Fruit fly (Drosophila melanogaster) whole organism, embryonic: ENCODE measurements around the gene CG17029.

ENCODE experiments used
- Atf6 ChIP-seq: fragments of 200-800 bp; sonication (Bioruptor generic); IDR thresholded peaks from 2 replicates; pipeline ENCODE4 v1.3.6; 2022; ENCODE audit warnings: missing biosample characterization, missing genetic modification characterization
- BtbVII ChIP-seq: fragments of 200-800 bp; sonication (Bioruptor generic); optimal IDR thresholded peaks from 3 replicates; lab custom pipeline; 2017; ENCODE audit warnings: missing biosample characterization, mild to moderate bottlenecking, missing genetic modification characterization
- CG14050 ChIP-seq: fragments of 200-800 bp; sonication (Bioruptor generic); IDR thresholded peaks from 3 replicates; pipeline ENCODE4 v1.3.6; 2022; ENCODE audit warnings: missing biosample characterization, missing genetic modification characterization
- CG14441 ChIP-seq: fragments of 200-800 bp; sonication (Bioruptor generic); IDR thresholded peaks from 2 replicates; pipeline ENCODE4 v1.3.6; 2022; ENCODE audit warnings: missing biosample characterization, missing genetic modification characterization
- CG15269 ChIP-seq: fragments of 200-800 bp; sonication (Bioruptor generic); optimal IDR thresholded peaks from 2 replicates; lab custom pipeline; 2018; ENCODE audit warnings: missing biosample characterization, mild to moderate bottlenecking, missing genetic modification characterization, moderate library complexity
- CG16779 ChIP-seq: fragments of 200-800 bp; sonication (Bioruptor generic); IDR thresholded peaks from 2 replicates; pipeline ENCODE4 v1.3.6; 2022; ENCODE audit warnings: missing biosample characterization, missing genetic modification characterization
- CG16813 ChIP-seq: fragments of 200-800 bp; sonication (Bioruptor generic); IDR thresholded peaks from 3 replicates; pipeline ENCODE4 v1.3.6; 2022; ENCODE audit warnings: missing biosample characterization, missing genetic modification characterization; ENCODE audit not compliant: partially characterized antibody
- CG18011 ChIP-seq: fragments of 200-800 bp; sonication (Bioruptor generic); optimal IDR thresholded peaks from 2 replicates; lab custom pipeline; 2017; ENCODE audit warnings: missing biosample characterization, missing genetic modification characterization, mild to moderate bottlenecking, moderate library complexity, missing genotype
- CG2129 ChIP-seq: fragments of 200-800 bp; sonication (Bioruptor generic); IDR thresholded peaks from 2 replicates; pipeline ENCODE4 v1.3.6; 2022; ENCODE audit warnings: missing biosample characterization, missing genetic modification characterization; ENCODE audit not compliant: partially characterized antibody
- CG2202 ChIP-seq: fragments of 200-800 bp; sonication (Bioruptor generic); optimal IDR thresholded peaks from 2 replicates; lab custom pipeline; 2018; ENCODE audit warnings: missing biosample characterization, mild to moderate bottlenecking, missing genetic modification characterization
- CG31388 ChIP-seq: fragments of 200-800 bp; sonication (Bioruptor generic); optimal IDR thresholded peaks from 2 replicates; lab custom pipeline; 2016; ENCODE audit warnings: missing biosample characterization, missing genetic modification characterization
- CG3847 ChIP-seq: fragments of 200-800 bp; sonication (Bioruptor generic); IDR thresholded peaks from 2 replicates; pipeline ENCODE4 v1.3.6; 2022; ENCODE audit warnings: missing biosample characterization, missing genetic modification characterization
- CG4404 ChIP-seq: fragments of 200-800 bp; sonication (Bioruptor generic); IDR thresholded peaks from 2 replicates; pipeline ENCODE4 v1.3.6; 2022; ENCODE audit warnings: missing biosample characterization, missing genetic modification characterization
- CG6254 ChIP-seq: fragments of 200-800 bp; sonication (Bioruptor generic); optimal IDR thresholded peaks from 3 replicates; lab custom pipeline; 2017; ENCODE audit warnings: mild to moderate bottlenecking, missing biosample characterization, missing genetic modification reagents, missing genetic modification characterization
- CG6689 ChIP-seq: fragments of 200-800 bp; sonication (Bioruptor generic); IDR thresholded peaks from 2 replicates; pipeline ENCODE4 v1.3.6; 2022; ENCODE audit warnings: missing biosample characterization, missing genetic modification characterization
- CG7271 ChIP-seq: fragments of 200-800 bp; sonication (Bioruptor generic); optimal IDR thresholded peaks from 2 replicates; lab custom pipeline; 2018; ENCODE audit warnings: missing biosample characterization, mild to moderate bottlenecking, missing genetic modification characterization, moderate library complexity
- CG7839 ChIP-seq: fragments of 200-800 bp; sonication (Bioruptor generic); optimal IDR thresholded peaks from 3 replicates; lab custom pipeline; 2018; ENCODE audit warnings: missing biosample characterization, mild to moderate bottlenecking, missing genetic modification characterization, moderate library complexity
- CG9817 ChIP-seq: fragments of 200-800 bp; sonication (Bioruptor generic); optimal IDR thresholded peaks from 2 replicates; lab custom pipeline; 2018; ENCODE audit warnings: missing biosample characterization, mild to moderate bottlenecking, missing genetic modification characterization, moderate library complexity
- CG9876 ChIP-seq: fragments of 200-800 bp; sonication (Bioruptor generic); optimal IDR thresholded peaks from 2 replicates; lab custom pipeline; 2016; ENCODE audit warnings: missing biosample characterization, missing genetic modification characterization
- Ets65A ChIP-seq: fragments of 200-800 bp; sonication (Bioruptor generic); peaks from one replicate; lab custom pipeline; 2016; ENCODE audit warnings: missing biosample characterization, missing genetic modification characterization
- Fer1 ChIP-seq: fragments of 200-800 bp; sonication (Bioruptor generic); optimal IDR thresholded peaks from 2 replicates; lab custom pipeline; 2017; ENCODE audit warnings: missing biosample characterization, mild to moderate bottlenecking, missing genetic modification characterization
- HLHmδ ChIP-seq: fragments of 200-800 bp; sonication (Bioruptor generic); optimal IDR thresholded peaks from 2 replicates; lab custom pipeline; 2018; ENCODE audit warnings: missing biosample characterization, mild to moderate bottlenecking, missing genetic modification characterization, moderate library complexity
- MBD-R2 ChIP-seq: fragments of 200-800 bp; sonication (Bioruptor generic); IDR thresholded peaks from 2 replicates; pipeline ENCODE4 v1.3.6; 2022; ENCODE audit warnings: missing biosample characterization, missing genetic modification characterization
- Nf-YA ChIP-seq: fragments of 200-800 bp; sonication (Bioruptor generic); IDR thresholded peaks from 2 replicates; pipeline ENCODE4 v1.3.6; 2022; ENCODE audit warnings: missing biosample characterization, missing genetic modification characterization
- NfI ChIP-seq: fragments of 200-800 bp; sonication (Bioruptor generic); optimal IDR thresholded peaks from 3 replicates; lab custom pipeline; 2018; ENCODE audit warnings: missing biosample characterization, mild to moderate bottlenecking, missing genetic modification characterization, moderate library complexity
- Optix ChIP-seq: fragments of 200-800 bp; sonication (Bioruptor generic); IDR thresholded peaks from 3 replicates; pipeline ENCODE4 v1.3.6; 2022; ENCODE audit warnings: missing biosample characterization, missing genetic modification characterization
- Scr ChIP-seq: fragments of 200-800 bp; sonication (Bioruptor generic); IDR thresholded peaks from 2 replicates; pipeline ENCODE4 v1.3.6; 2022; ENCODE audit warnings: missing biosample characterization, missing genetic modification characterization; ENCODE audit not compliant: partially characterized antibody
- Side ChIP-seq: fragments of 200-800 bp; sonication (Bioruptor generic); optimal IDR thresholded peaks from 2 replicates; lab custom pipeline; 2016; ENCODE audit warnings: missing biosample characterization, missing genetic modification characterization
- Ssrp ChIP-seq: fragments of 200-800 bp; sonication (Bioruptor generic); optimal IDR thresholded peaks from 2 replicates; lab custom pipeline; 2018; ENCODE audit warnings: missing biosample characterization, mild to moderate bottlenecking, missing genetic modification characterization, moderate library complexity
- Xrp1 ChIP-seq: fragments of 200-800 bp; sonication (Bioruptor generic); IDR thresholded peaks from 2 replicates; pipeline ENCODE4 v1.3.6; 2022; ENCODE audit warnings: missing biosample characterization, missing genetic modification characterization
- bcd ChIP-seq: fragments of 200-800 bp; sonication (Bioruptor generic); optimal IDR thresholded peaks from 2 replicates; lab custom pipeline; 2017; ENCODE audit warnings: missing biosample characterization, mild to moderate bottlenecking, missing genetic modification characterization
- cato ChIP-seq: fragments of 200-800 bp; sonication (Bioruptor generic); optimal IDR thresholded peaks from 2 replicates; lab custom pipeline; 2016; ENCODE audit warnings: missing biosample characterization, missing genetic modification characterization, borderline replicate concordance
- ems ChIP-seq: fragments of 200-800 bp; sonication (Bioruptor generic); optimal IDR thresholded peaks from 3 replicates; lab custom pipeline; 2016; ENCODE audit warnings: missing biosample characterization, missing genetic modification characterization
- exex ChIP-seq: fragments of 200-800 bp; sonication (Bioruptor generic); optimal IDR thresholded peaks from 4 replicates; lab custom pipeline; 2018; ENCODE audit warnings: missing biosample characterization, mild to moderate bottlenecking, missing genetic modification characterization, moderate library complexity
- gem ChIP-seq: fragments of 200-800 bp; sonication (Bioruptor generic); optimal IDR thresholded peaks from 2 replicates; lab custom pipeline; 2019; ENCODE audit warnings: missing biosample characterization, mild to moderate bottlenecking, missing genetic modification characterization, moderate library complexity
- gfzf ChIP-seq: fragments of 200-800 bp; sonication (Bioruptor generic); optimal IDR thresholded peaks from 2 replicates; lab custom pipeline; 2016; ENCODE audit warnings: missing biosample characterization, mild to moderate bottlenecking, missing genetic modification characterization, moderate library complexity
- ham ChIP-seq: fragments of 200-800 bp; sonication (Bioruptor generic); IDR thresholded peaks from 2 replicates; pipeline ENCODE4 v1.3.6; 2022; ENCODE audit warnings: missing biosample characterization, missing genetic modification characterization
- knrl ChIP-seq: fragments of 200-800 bp; sonication (Bioruptor generic); IDR thresholded peaks from 3 replicates; pipeline ENCODE4 v1.3.6; 2022; ENCODE audit warnings: missing biosample characterization, missing genetic modification characterization; ENCODE audit not compliant: partially characterized antibody
- lilli ChIP-seq: fragments of 200-800 bp; sonication (Bioruptor generic); optimal IDR thresholded peaks from 3 replicates; lab custom pipeline; 2016; ENCODE audit warnings: missing biosample characterization, missing genetic modification characterization
- mam ChIP-seq: fragments of 200-800 bp; sonication (Bioruptor generic); optimal IDR thresholded peaks from 3 replicates; lab custom pipeline; 2016; ENCODE audit warnings: missing biosample characterization, missing genetic modification characterization
- nau ChIP-seq: fragments of 200-800 bp; sonication (Bioruptor generic); optimal IDR thresholded peaks from 3 replicates; lab custom pipeline; 2017; ENCODE audit warnings: missing biosample characterization, mild to moderate bottlenecking, missing genetic modification characterization, missing genetic modification reagents
- org-1 ChIP-seq: fragments of 200-800 bp; sonication (Bioruptor generic); optimal IDR thresholded peaks from 2 replicates; lab custom pipeline; 2017; ENCODE audit warnings: missing biosample characterization, missing genetic modification characterization
- pan ChIP-seq, 4 experiments: fragments of >200 bp in 3 of 4; fragments of 200-800 bp in 1 of 4; sonication (Bioruptor generic) in 1 of 4; optimal IDR thresholded peaks in 3 of 4; IDR thresholded peaks in 1 of 4; 2 replicates each; pipeline versions ENCODE4 v1.3.6 to Lab custom; 2017 to 2022; ENCODE audit warnings: missing biosample characterization in 2 of 4, missing genetic modification characterization in 2 of 4, mixed read lengths in 1 of 4
- pfk ChIP-seq: fragments of 200-800 bp; sonication (Bioruptor generic); optimal IDR thresholded peaks from 2 replicates; lab custom pipeline; 2018; ENCODE audit warnings: missing biosample characterization, mild to moderate bottlenecking, missing genetic modification characterization, moderate library complexity
- pros ChIP-seq: fragments of 200-800 bp; sonication (Bioruptor generic); optimal IDR thresholded peaks from 3 replicates; lab custom pipeline; 2019; ENCODE audit warnings: missing biosample characterization, mild to moderate bottlenecking, missing genetic modification characterization, moderate library complexity
- repo ChIP-seq: fragments of 200-800 bp; sonication (Bioruptor generic); optimal IDR thresholded peaks from 2 replicates; lab custom pipeline; 2016; ENCODE audit warnings: missing biosample characterization, missing genetic modification characterization
- rib ChIP-seq: fragments of 200-800 bp; sonication (Bioruptor generic); IDR thresholded peaks from 2 replicates; pipeline ENCODE4 v1.3.6; 2022; ENCODE audit warnings: missing biosample characterization, missing genetic modification characterization
- run ChIP-seq: fragments of 200-800 bp; sonication (Bioruptor generic); optimal IDR thresholded peaks from 3 replicates; lab custom pipeline; 2018; ENCODE audit warnings: missing biosample characterization, mild to moderate bottlenecking, missing genetic modification characterization
- zfh2 ChIP-seq: fragments of 200-800 bp; sonication (Bioruptor generic); optimal IDR thresholded peaks from 2 replicates; lab custom pipeline; 2016; ENCODE audit warnings: missing biosample characterization, missing genetic modification characterization

Gene CG17029

DNA sequence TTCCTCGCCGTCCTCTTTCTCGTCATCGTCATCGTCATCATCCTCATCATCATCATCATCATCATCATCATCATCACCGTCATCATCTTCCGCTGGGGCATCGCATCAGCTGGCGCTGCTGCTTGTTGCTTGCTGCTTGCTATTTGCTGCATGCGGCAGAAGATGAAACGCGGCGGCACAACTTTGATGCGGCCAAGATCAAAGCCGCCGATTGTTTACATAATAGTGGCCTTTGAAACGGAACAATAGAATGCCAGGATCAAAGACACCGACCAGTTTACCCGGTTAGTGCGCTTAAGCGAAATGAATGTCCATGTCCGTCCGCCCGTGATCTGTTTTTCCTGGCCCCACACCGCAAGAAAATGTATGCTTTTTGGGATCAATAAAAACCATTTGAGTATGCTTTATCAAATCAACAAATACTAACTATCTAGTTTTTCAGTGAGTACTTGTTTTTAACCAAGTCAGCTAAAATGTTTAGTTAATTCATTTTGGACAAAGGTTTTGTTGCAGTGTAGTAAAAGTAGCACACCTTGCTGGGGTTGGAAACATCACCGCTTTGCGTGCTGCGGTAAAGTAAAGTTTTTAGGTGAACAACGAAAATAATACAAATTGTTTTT is 44.5 kb downstream of the CG17029 start (continued):
- TF ChIP-seq ham (GFP tag; lab: Robert Waterston, UW): no peak
- TF ChIP-seq CG16813: no peak
- TF ChIP-seq nau (GFP tag; lab: Kevin White, UChicago): no peak
- TF ChIP-seq run (tag; lab: Kevin White, UChicago): no peak
- peak; percentile 85 for TF ChIP-seq Xrp1 (GFP tag; lab: Robert Waterston, UW)
- TF ChIP-seq gem (tag; lab: Kevin White, UChicago): peak; percentile 80
- no peak for TF ChIP-seq pfk
- no peak for TF ChIP-seq cato
- peak; percentile 1 for TF ChIP-seq mam (GFP tag; lab: Kevin White, UChicago)
- TF ChIP-seq Fer1: no peak
- TF ChIP-seq CG18011 (GFP tag; lab: Kevin White, UChicago): no peak
- peak; percentile 4 for TF ChIP-seq CG7271
- TF ChIP-seq ems: no peak
- peak; percentile 3 for TF ChIP-seq CG9876 (GFP tag; lab: Kevin White, UChicago)
- TF ChIP-seq repo: no peak
- no peak for TF ChIP-seq HLHmδ (GFP tag; lab: Kevin White, UChicago)
- TF ChIP-seq zfh2 (GFP tag; lab: Kevin White, UChicago): no peak
- TF ChIP-seq NfI (GFP tag; lab: Kevin White, UChicago): peak; percentile 5
- TF ChIP-seq Nf-YA: no peak
- TF ChIP-seq Atf6: no peak
- TF ChIP-seq gfzf: no peak
- peak; percentile 79 for TF ChIP-seq CG4404
- no peak for TF ChIP-seq CG2129 (GFP tag; lab: Robert Waterston, UW)
- no peak for TF ChIP-seq Optix (GFP tag; lab: Robert Waterston, UW)
- TF ChIP-seq org-1: peak; percentile 17
- TF ChIP-seq CG6689 (GFP tag; lab: Robert Waterston, UW): peak; percentile 53; the same call in 1 of the 2 replicates
- TF ChIP-seq CG9817 (tag; lab: Kevin White, UChicago): no peak
- 0 out of 2 replicates have a peak, but pooled peaks have one; percentile 21 for TF ChIP-seq CG14441 (GFP tag; lab: Robert Waterston, UW)
- TF ChIP-seq Ets65A (GFP tag; lab: Kevin White, UChicago): peak; percentile 94
- TF ChIP-seq rib (GFP tag; lab: Robert Waterston, UW): no peak
- TF ChIP-seq MBD-R2 (GFP tag; lab: Robert Waterston, UW): no peak
- TF ChIP-seq pros: no peak
- no peak for TF ChIP-seq CG14050 (GFP tag; lab: Robert Waterston, UW)
- TF ChIP-seq Scr (GFP tag; lab: Robert Waterston, UW): no peak
- TF ChIP-seq CG7839: peak; percentile 57
- TF ChIP-seq CG3847 (GFP tag; lab: Robert Waterston, UW): no peak
- TF ChIP-seq bcd (GFP tag; lab: Kevin White, UChicago): peak; percentile 23
- TF ChIP-seq BtbVII: no peak
- peak; percentile 44 for TF ChIP-seq Ssrp (tag; lab: Kevin White, UChicago)
- TF ChIP-seq lilli (GFP tag; lab: Kevin White, UChicago): peak; percentile 36
- TF ChIP-seq CG2202 (tag; lab: Kevin White, UChicago): peak; percentile 66
- no peak for TF ChIP-seq CG31388 (GFP tag; lab: Kevin White, UChicago)
- peak in 1 of 2 experiments; percentile 70 for TF ChIP-seq pan (optimal IDR thresholded peaks at IDR 0.05; lab: Kevin White, UChicago)
- peak in 1 of 2 experiments; percentile 76 for TF ChIP-seq pan (GFP tag; optimal IDR thresholded peaks at IDR 0.05 in 1 of 2, IDR thresholded peaks at IDR 0.05 in 1 of 2)
- TF ChIP-seq CG16779 (GFP tag; lab: Robert Waterston, UW): no peak
- peak; percentile 46 for TF ChIP-seq Side (GFP tag; lab: Kevin White, UChicago)
- TF ChIP-seq CG15269 (tag; lab: Kevin White, UChicago): no peak
- no peak for TF ChIP-seq knrl
- TF ChIP-seq CG6254 (GFP tag; lab: Kevin White, UChicago): no peak
- TF ChIP-seq exex (tag; lab: Kevin White, UChicago): no peak
